Worm (Caenorhabditis elegans) whole organism, early embryonic: ENCODE results near the gene fbxa-95.

Experiments
- B0310.2 ChIP-seq: sonication (generic microtip); optimal IDR thresholded peaks from 2 replicates; lab custom pipeline; 2016; ENCODE audit warnings: mild to moderate bottlenecking, missing genetic modification characterization, missing compliant biosample characterization
- ama-1 ChIP-seq: fragments of 150-350 bp; optimal IDR thresholded peaks from 2 replicates; lab custom pipeline; 2014
- ets-7 ChIP-seq: sonication (generic microtip); optimal IDR thresholded peaks from 2 replicates; lab custom pipeline; 2016; ENCODE audit warnings: missing genotype, missing genetic modification characterization, missing compliant biosample characterization
- flt-1 ChIP-seq: fragments of 200-800 bp; sonication (Bioruptor generic); IDR thresholded peaks from 2 replicates; pipeline ENCODE4 v1.3.6; 2022; ENCODE audit warnings: missing genetic modification characterization, missing compliant biosample characterization
- hmbx-1 ChIP-seq: sonication (generic microtip); optimal IDR thresholded peaks from 2 replicates; lab custom pipeline; 2016; ENCODE audit warnings: mild to moderate bottlenecking, missing genetic modification characterization, missing compliant biosample characterization
- hnd-1 ChIP-seq: sonication (generic microtip); optimal IDR thresholded peaks from 2 replicates; lab custom pipeline; 2016; ENCODE audit warnings: missing genetic modification characterization, missing compliant biosample characterization
- pes-1 ChIP-seq: fragments of 200-800 bp; sonication (Bioruptor generic); IDR thresholded peaks from 2 replicates; pipeline ENCODE4 v1.3.6; 2022; ENCODE audit warnings: missing genetic modification reagents, missing genetic modification characterization, missing compliant biosample characterization
- tbx-37 ChIP-seq: fragments of 200-800 bp; sonication (Bioruptor generic); conservative IDR thresholded peaks from 2 replicates; pipeline ENCODE4 v1.3.6; 2022; ENCODE audit warnings: missing genetic modification reagents, missing genetic modification characterization, missing compliant biosample characterization

- no peak for TF ChIP-seq pes-1 (GFP tag; lab: Robert Waterston, UW)
- no peak for TF ChIP-seq hnd-1 (tag; lab: Kevin White, UChicago)
- no peak for TF ChIP-seq ama-1 (lab: Kevin White, UChicago)
- TF ChIP-seq ets-7 (tag; lab: Kevin White, UChicago): no peak
- TF ChIP-seq B0310.2 (tag; lab: Kevin White, UChicago): no peak
- no peak for TF ChIP-seq hmbx-1 (tag; lab: Kevin White, UChicago)
- TF ChIP-seq tbx-37 (GFP tag; lab: Robert Waterston, UW): no peak
- no peak for TF ChIP-seq flt-1 (GFP tag; lab: Robert Waterston, UW)
Measured at ce11 chrV:15578386-15578785, 7.1 kb downstream of the fbxa-95 start, which contains the start of gene F28F8.9.
